Fruit fly (Drosophila melanogaster) whole organism, embryonic: Measurements from ENCODE around the gene CG2278.

Experiments
- ATbp ChIP-seq: fragments of 200-800 bp; sonication (Bioruptor generic); optimal IDR thresholded peaks from 2 replicates; lab custom pipeline; 2017; ENCODE audit warnings: missing biosample characterization, mild to moderate bottlenecking, missing genetic modification characterization, missing genetic modification reagents
- Aef1 ChIP-seq: fragments of 200-800 bp; sonication (Bioruptor generic); IDR thresholded peaks from 3 replicates; pipeline ENCODE4 v1.3.6; 2022; ENCODE audit warnings: missing biosample characterization, missing genetic modification characterization
- Atf3 ChIP-seq: fragments of 200-800 bp; sonication (Bioruptor generic); optimal IDR thresholded peaks from 3 replicates; lab custom pipeline; 2016; ENCODE audit warnings: missing biosample characterization, missing genetic modification characterization
- CG11247 ChIP-seq: fragments of 200-800 bp; sonication (Bioruptor generic); IDR thresholded peaks from 2 replicates; pipeline ENCODE4 v1.3.6; 2022; ENCODE audit warnings: missing biosample characterization, missing genetic modification characterization
- CG13424 ChIP-seq: fragments of 200-800 bp; sonication (Bioruptor generic); optimal IDR thresholded peaks from 2 replicates; lab custom pipeline; 2019; ENCODE audit warnings: missing biosample characterization, mild to moderate bottlenecking, missing genetic modification characterization, moderate library complexity
- CG14860 ChIP-seq: fragments of 200-800 bp; sonication (Bioruptor generic); IDR thresholded peaks from 3 replicates; pipeline ENCODE4 v1.3.6; 2022; ENCODE audit warnings: missing biosample characterization, missing genetic modification characterization; ENCODE audit not compliant: partially characterized antibody
- CG1529 ChIP-seq: fragments of 200-800 bp; sonication (Bioruptor generic); optimal IDR thresholded peaks from 3 replicates; lab custom pipeline; 2018; ENCODE audit warnings: missing biosample characterization, missing genetic modification characterization
- CG16863 ChIP-seq: fragments of 200-800 bp; sonication (Bioruptor generic); optimal IDR thresholded peaks from 3 replicates; lab custom pipeline; 2016; ENCODE audit warnings: missing biosample characterization, missing genetic modification characterization
- CG17385 ChIP-seq: fragments of 200-800 bp; sonication (Bioruptor generic); optimal IDR thresholded peaks from 3 replicates; lab custom pipeline; 2018; ENCODE audit warnings: missing biosample characterization, mild to moderate bottlenecking, missing genetic modification characterization
- CG17612 ChIP-seq: fragments of 200-800 bp; sonication (Bioruptor generic); IDR thresholded peaks from 2 replicates; pipeline ENCODE4 v1.3.6; 2022; ENCODE audit warnings: missing biosample characterization, missing genetic modification characterization
- CG2889 ChIP-seq: fragments of 200-800 bp; sonication (Bioruptor generic); IDR thresholded peaks from 3 replicates; pipeline ENCODE4 v1.3.6; 2022; ENCODE audit warnings: missing biosample characterization, missing genetic modification characterization
- CG3163 ChIP-seq: fragments of 200-800 bp; sonication (Bioruptor generic); optimal IDR thresholded peaks from 3 replicates; lab custom pipeline; 2016; ENCODE audit warnings: missing biosample characterization, missing genetic modification characterization
- CG3407 ChIP-seq: fragments of 200-800 bp; sonication (Bioruptor generic); optimal IDR thresholded peaks from 2 replicates; lab custom pipeline; 2018; ENCODE audit warnings: missing biosample characterization, mild to moderate bottlenecking, missing genetic modification characterization
- CG43689 ChIP-seq: fragments of 200-800 bp; sonication (Bioruptor generic); IDR thresholded peaks from 2 replicates; pipeline ENCODE4 v1.3.6; 2022; ENCODE audit warnings: missing biosample characterization, missing genetic modification characterization
- CG4730 ChIP-seq: fragments of 200-800 bp; sonication (Bioruptor generic); IDR thresholded peaks from 2 replicates; pipeline ENCODE4 v1.3.6; 2022; ENCODE audit warnings: missing biosample characterization, missing genetic modification characterization
- CG4854 ChIP-seq: fragments of 200-800 bp; sonication (Bioruptor generic); optimal IDR thresholded peaks from 2 replicates; lab custom pipeline; 2016; ENCODE audit warnings: missing biosample characterization, missing genetic modification characterization, inconsistent platforms
- CG5245 ChIP-seq: fragments of 200-800 bp; sonication (Bioruptor generic); optimal IDR thresholded peaks from 3 replicates; lab custom pipeline; 2016; ENCODE audit warnings: missing biosample characterization, missing genetic modification characterization
- Gsc ChIP-seq: fragments of 200-800 bp; sonication (Bioruptor generic); IDR thresholded peaks from 2 replicates; pipeline ENCODE4 v1.3.6; 2022; ENCODE audit warnings: missing biosample characterization, missing genetic modification characterization
- HHEX ChIP-seq: fragments of 200-800 bp; sonication (Bioruptor generic); optimal IDR thresholded peaks from 3 replicates; lab custom pipeline; 2017; ENCODE audit warnings: missing biosample characterization, mild to moderate bottlenecking, missing genetic modification characterization, missing genetic modification reagents
- HLH54F ChIP-seq: fragments of 200-800 bp; sonication (Bioruptor generic); optimal IDR thresholded peaks from 3 replicates; lab custom pipeline; 2016; ENCODE audit warnings: missing biosample characterization, missing genetic modification characterization
- HLHmδ ChIP-seq: fragments of 200-800 bp; sonication (Bioruptor generic); optimal IDR thresholded peaks from 2 replicates; lab custom pipeline; 2018; ENCODE audit warnings: missing biosample characterization, mild to moderate bottlenecking, missing genetic modification characterization, moderate library complexity
- MESR4 ChIP-seq: fragments of 200-800 bp; sonication (Bioruptor generic); optimal IDR thresholded peaks from 2 replicates; lab custom pipeline; 2018; ENCODE audit warnings: missing biosample characterization, mild to moderate bottlenecking, missing genetic modification characterization, moderate library complexity
- Mrtf ChIP-seq: fragments of 200-800 bp; sonication (Bioruptor generic); IDR thresholded peaks from 3 replicates; pipeline ENCODE4 v1.3.6; 2022; ENCODE audit warnings: missing biosample characterization, missing genetic modification characterization
- NC2β ChIP-seq: fragments of 200-800 bp; sonication (Bioruptor generic); optimal IDR thresholded peaks from 2 replicates; lab custom pipeline; 2016; ENCODE audit warnings: missing biosample characterization, missing genetic modification characterization
- PHDP ChIP-seq: fragments of 200-800 bp; sonication (Bioruptor generic); optimal IDR thresholded peaks from 3 replicates; lab custom pipeline; 2018; ENCODE audit warnings: missing biosample characterization, mild to moderate bottlenecking, missing genetic modification characterization, moderate library complexity
- Pdp1 ChIP-seq, 2 experiments: fragments of 200-800 bp; sonication (Bioruptor generic); optimal IDR thresholded peaks; 3 replicates each; lab custom pipeline; 2016; ENCODE audit warnings: missing biosample characterization in 2 of 2, missing genetic modification characterization in 2 of 2, mild to moderate bottlenecking in 1 of 2, moderate library complexity in 1 of 2
- Trl ChIP-seq, 3 experiments: fragments of >200 bp in 2 of 3; fragments of 200-800 bp in 1 of 3; sonication (Bioruptor generic) in 1 of 3; optimal IDR thresholded peaks; 2 replicates in 1 of 3; 3 replicates in 2 of 3; lab custom pipeline; 2016 to 2017; ENCODE audit warnings: missing biosample characterization in 1 of 3, missing genetic modification characterization in 1 of 3
- abd-A ChIP-seq: fragments of 200-800 bp; sonication (Bioruptor generic); optimal IDR thresholded peaks from 3 replicates; lab custom pipeline; 2019; ENCODE audit warnings: missing biosample characterization, mild to moderate bottlenecking, missing genetic modification characterization, moderate library complexity
- al ChIP-seq: fragments of 200-800 bp; sonication (Bioruptor generic); IDR thresholded peaks from 2 replicates; pipeline ENCODE4 v1.3.6; 2022; ENCODE audit warnings: missing biosample characterization, missing genetic modification characterization
- az2 ChIP-seq: fragments of 200-800 bp; sonication (Bioruptor generic); optimal IDR thresholded peaks from 3 replicates; lab custom pipeline; 2016; ENCODE audit warnings: missing biosample characterization, missing genetic modification characterization
- bigmax ChIP-seq: fragments of 200-800 bp; sonication (Bioruptor generic); optimal IDR thresholded peaks from 2 replicates; lab custom pipeline; 2018; ENCODE audit warnings: missing biosample characterization, mild to moderate bottlenecking, missing genetic modification characterization
- da ChIP-seq: fragments of 200-800 bp; sonication (Bioruptor generic); optimal IDR thresholded peaks from 2 replicates; lab custom pipeline; 2016; ENCODE audit warnings: missing biosample characterization, missing genetic modification characterization
- gsb-n ChIP-seq: fragments of 200-800 bp; sonication (Bioruptor generic); optimal IDR thresholded peaks from 3 replicates; lab custom pipeline; 2018; ENCODE audit warnings: missing biosample characterization, mild to moderate bottlenecking, missing genetic modification characterization
- gt ChIP-seq: fragments of 200-800 bp; sonication (Bioruptor generic); IDR thresholded peaks from 2 replicates; pipeline ENCODE4 v1.3.6; 2022; ENCODE audit warnings: missing biosample characterization, missing genetic modification characterization
- hkb ChIP-seq, 2 experiments: fragments of 200-800 bp in 1 of 2; fragments of >200 bp in 1 of 2; sonication (Bioruptor generic) in 1 of 2; IDR thresholded peaks in 1 of 2; optimal IDR thresholded peaks in 1 of 2; 2 replicates each; pipeline versions ENCODE4 v1.3.6 to Lab custom; 2017 to 2022; ENCODE audit warnings: missing biosample characterization in 1 of 2, missing genetic modification characterization in 1 of 2
- lov ChIP-seq, 2 experiments: fragments of 200-800 bp in 1 of 2; fragments of >200 bp in 1 of 2; sonication (Bioruptor generic) in 1 of 2; IDR thresholded peaks in 1 of 2; optimal IDR thresholded peaks in 1 of 2; 2 replicates in 1 of 2; 3 replicates in 1 of 2; pipeline versions ENCODE4 v1.3.6 to Lab custom; 2017 to 2022; ENCODE audit warnings: missing biosample characterization in 1 of 2, missing genetic modification characterization in 1 of 2
- maf-S ChIP-seq: fragments of 200-800 bp; sonication (Bioruptor generic); optimal IDR thresholded peaks from 2 replicates; lab custom pipeline; 2016; ENCODE audit warnings: missing biosample characterization, missing genetic modification characterization
- nmo ChIP-seq: fragments of 200-800 bp; sonication (Bioruptor generic); optimal IDR thresholded peaks from 2 replicates; lab custom pipeline; 2018; ENCODE audit warnings: missing biosample characterization, mild to moderate bottlenecking, missing genetic modification characterization, moderate library complexity
- onecut ChIP-seq: fragments of 200-800 bp; sonication (Bioruptor generic); IDR thresholded peaks from 2 replicates; pipeline ENCODE4 v1.3.6; 2022; ENCODE audit warnings: missing biosample characterization, missing genetic modification characterization
- pho ChIP-seq: fragments of 200-800 bp; sonication (Bioruptor generic); optimal IDR thresholded peaks from 2 replicates; lab custom pipeline; 2016; ENCODE audit warnings: missing biosample characterization, missing genetic modification characterization
- pita ChIP-seq: fragments of 200-800 bp; sonication (Bioruptor generic); optimal IDR thresholded peaks from 2 replicates; lab custom pipeline; 2017; ENCODE audit warnings: missing biosample characterization, mild to moderate bottlenecking, missing genetic modification characterization
- run ChIP-seq: fragments of 200-800 bp; sonication (Bioruptor generic); optimal IDR thresholded peaks from 3 replicates; lab custom pipeline; 2018; ENCODE audit warnings: missing biosample characterization, mild to moderate bottlenecking, missing genetic modification characterization
- sd ChIP-seq: fragments of 200-800 bp; sonication (Bioruptor generic); optimal IDR thresholded peaks from 3 replicates; lab custom pipeline; 2018; ENCODE audit warnings: missing biosample characterization, mild to moderate bottlenecking, missing genetic modification characterization, moderate library complexity
- sens ChIP-seq: fragments of 200-800 bp; sonication (Bioruptor generic); peaks from one replicate; lab custom pipeline; 2016; ENCODE audit warnings: missing biosample characterization, missing genetic modification characterization
- sim ChIP-seq: fragments of 200-800 bp; sonication (Bioruptor generic); IDR thresholded peaks from 2 replicates; pipeline ENCODE4 v1.3.6; 2022; ENCODE audit warnings: missing biosample characterization, missing genetic modification characterization
- stwl ChIP-seq: fragments of 200-800 bp; sonication (Bioruptor generic); optimal IDR thresholded peaks from 3 replicates; lab custom pipeline; 2018; ENCODE audit warnings: missing biosample characterization, mild to moderate bottlenecking, missing genetic modification characterization, moderate library complexity
- tgo ChIP-seq: fragments of 200-800 bp; sonication (Bioruptor generic); IDR thresholded peaks from 3 replicates; pipeline ENCODE4 v1.3.6; 2022; ENCODE audit warnings: missing biosample characterization, missing genetic modification characterization
- tin ChIP-seq: fragments of 200-800 bp; sonication (Bioruptor generic); optimal IDR thresholded peaks from 3 replicates; lab custom pipeline; 2016; ENCODE audit warnings: missing biosample characterization, missing genetic modification characterization
- trh ChIP-seq: fragments of 200-800 bp; sonication (Bioruptor generic); optimal IDR thresholded peaks from 2 replicates; lab custom pipeline; 2016; ENCODE audit warnings: missing biosample characterization, missing genetic modification characterization

The CG2278 gene

dm6 chrX:8157294-8157693, 12.8 kb downstream of the CG2278 start, which contains the start of the genes Traf6 and GIIIspla2 (continued):
- TF ChIP-seq da (GFP tag; lab: Kevin White, UChicago) (peak; percentile 34), pho (GFP tag; lab: Kevin White, UChicago) (peak; percentile 77), stwl (peak; percentile 94), Atf3 (peak; percentile 60), Pdp1 (GFP tag; optimal IDR thresholded peaks at IDR 0.05; lab: Kevin White, UChicago) (peak; percentile 54 to 67), Gsc (GFP tag; lab: Robert Waterston, UW) (peak; percentile 37; the same call in 1 of the 2 replicates), CG1529 (GFP tag; lab: Kevin White, UChicago) (no peak), CG4854 (GFP tag; lab: Kevin White, UChicago) (peak; percentile 46), gt (GFP tag; lab: Robert Waterston, UW) (peak; percentile 59; the same call in 1 of the 2 replicates), hkb (optimal IDR thresholded peaks at IDR 0.05; lab: Kevin White, UChicago) (no peak), hkb (GFP tag; IDR thresholded peaks at IDR 0.05; lab: Robert Waterston, UW) (peak; percentile 71), bigmax (GFP tag; lab: Kevin White, UChicago) (no peak), onecut (GFP tag; lab: Robert Waterston, UW) (peak; percentile 40; the same call in 1 of the 2 replicates), MESR4 (GFP tag; lab: Kevin White, UChicago) (peak; percentile 57), Mrtf (GFP tag; lab: Robert Waterston, UW) (peak; percentile 68; the same call in 1 of the 3 replicates), HLHmδ (no peak), PHDP (tag; lab: Kevin White, UChicago) (peak; percentile 80), CG14860 (GFP tag; lab: Robert Waterston, UW) (no peak), tgo (GFP tag; lab: Robert Waterston, UW) (peak; percentile 74), sim (GFP tag; lab: Robert Waterston, UW) (0 out of 2 replicates have a peak, but pooled peaks have one; percentile 48), run (tag; lab: Kevin White, UChicago) (no peak), CG4730 (GFP tag; lab: Robert Waterston, UW) (peak; percentile 44), CG43689 (no peak), Aef1 (GFP tag; lab: Robert Waterston, UW) (peak; percentile 45; the same call in 2 of the 3 replicates), ATbp (GFP tag; lab: Kevin White, UChicago) (peak; percentile 17), sd (tag; lab: Kevin White, UChicago) (no peak), tin (peak; percentile 68), CG16863 (GFP tag; lab: Kevin White, UChicago) (peak; percentile 43), pita (GFP tag; lab: Kevin White, UChicago) (no peak), HHEX (peak; percentile 60), sens (peak; percentile 95), CG17385 (GFP tag; lab: Kevin White, UChicago) (peak; percentile 65), Trl (optimal IDR thresholded peaks at IDR 0.05; lab: Kevin White, UChicago) (no peak), Trl (GFP tag; optimal IDR thresholded peaks at IDR 0.05; lab: Kevin White, UChicago) (peak; percentile 64), CG17612 (GFP tag; lab: Robert Waterston, UW) (peak; percentile 27; the same call in 1 of the 2 replicates), abd-A (tag; lab: Kevin White, UChicago) (no peak), CG2889 (GFP tag; lab: Robert Waterston, UW) (0 out of 3 replicates have a peak, but pooled peaks have one; percentile 42), lov (optimal IDR thresholded peaks at IDR 0.05; lab: Kevin White, UChicago) (no peak), lov (GFP tag; IDR thresholded peaks at IDR 0.05; lab: Robert Waterston, UW) (peak; percentile 63; the same call in 1 of the 3 replicates), CG5245 (GFP tag; lab: Kevin White, UChicago) (peak; percentile 49), gsb-n (tag; lab: Kevin White, UChicago) (no peak), al (peak; percentile 73), CG11247 (GFP tag; lab: Robert Waterston, UW) (peak; percentile 63), HLH54F (peak; percentile 78), trh (GFP tag; lab: Kevin White, UChicago) (no peak), CG13424 (peak; percentile 83), maf-S (GFP tag; lab: Kevin White, UChicago) (peak; percentile 50), nmo (peak; percentile 83), NC2β (GFP tag; lab: Kevin White, UChicago) (peak; percentile 44), CG3407 (peak; percentile 48), CG3163 (GFP tag; lab: Kevin White, UChicago) (peak; percentile 16), az2 (peak; percentile 59)
